Worm (Caenorhabditis elegans) whole organism, young adult: ENCODE results near the gene F11E6.11.

Source experiments
- B0019.2 ChIP-seq: fragments of 200-800 bp; sonication (Bioruptor generic); conservative IDR thresholded peaks from 2 replicates; pipeline ENCODE4 v1.3.6; 2022; ENCODE audit warnings: missing genetic modification reagents, missing genetic modification characterization, missing compliant biosample characterization
- F39B2.1 ChIP-seq: fragments of 200-800 bp; sonication (Bioruptor generic); IDR thresholded peaks from 2 replicates; pipeline ENCODE4 v1.3.6; 2022; ENCODE audit warnings: missing genetic modification reagents, missing genetic modification characterization, missing compliant biosample characterization
- ama-1 ChIP-seq, 3 experiments: fragments of 150-350 bp in 1 of 3; sonication (generic microtip) in 2 of 3; optimal IDR thresholded peaks; 2 replicates each; lab custom pipeline; 2014 to 2018; ENCODE audit warnings: missing biosample characterization in 2 of 3, missing genetic modification characterization in 2 of 3, missing genetic modification reagents in 2 of 3
- bed-1 ChIP-seq: fragments of 200-800 bp; sonication (Bioruptor generic); IDR thresholded peaks from 2 replicates; pipeline ENCODE4 v1.3.6; 2022; ENCODE audit warnings: missing genetic modification reagents, missing genetic modification characterization, missing compliant biosample characterization
- dpl-1 ChIP-seq: fragments of 150-350 bp; optimal IDR thresholded peaks from 2 replicates; lab custom pipeline; 2014; ENCODE audit warnings: missing biosample characterization, missing genetic modification reagents, missing genetic modification characterization
- pha-4 ChIP-seq: fragments of 150-350 bp; sonication (generic microtip); optimal IDR thresholded peaks from 2 replicates; lab custom pipeline; 2014; ENCODE audit warnings: missing biosample characterization, missing genetic modification reagents, missing genetic modification characterization
- unc-62 ChIP-seq: fragments of 150-350 bp; optimal IDR thresholded peaks from 2 replicates; lab custom pipeline; 2014; ENCODE audit warnings: missing biosample characterization, missing genetic modification reagents, missing genetic modification characterization

- TF ChIP-seq dpl-1 (GFP tag; lab: Kevin White, UChicago) (no peak), ama-1 (optimal IDR thresholded peaks at IDR 0.05; lab: Kevin White, UChicago) (no peak), ama-1 (GFP tag; optimal IDR thresholded peaks at IDR 0.05; lab: Kevin White, UChicago) (no peak), bed-1 (no peak), F39B2.1 (GFP tag; lab: Robert Waterston, UW) (no peak), pha-4 (tag; lab: Kevin White, UChicago) (no peak), B0019.2 (GFP tag; lab: Robert Waterston, UW) (no peak), unc-62 (no peak)
These were observed 1.4 kb upstream of the F11E6.11 start for ce11 chrIV:17441260-17441659.
